Worm (Caenorhabditis elegans) whole organism, L1 larva: ENCODE data around the gene Y60C6A.3.

Source experiments
- C34B4.2 ChIP-seq: sonication (generic microtip); optimal IDR thresholded peaks from 2 replicates; lab custom pipeline; 2017; ENCODE audit warnings: mild to moderate bottlenecking, missing genetic modification characterization, missing compliant biosample characterization
- F16B12.6 ChIP-seq: fragments of 150-350 bp; optimal IDR thresholded peaks from 2 replicates; lab custom pipeline; 2014; ENCODE audit warnings: missing biosample characterization, missing genetic modification characterization
- aha-1 ChIP-seq: fragments of 150-350 bp; optimal IDR thresholded peaks from 2 replicates; lab custom pipeline; 2014; ENCODE audit warnings: missing biosample characterization, missing genetic modification characterization
- blmp-1 ChIP-seq: fragments of 150-350 bp; optimal IDR thresholded peaks from 2 replicates; lab custom pipeline; 2014; ENCODE audit warnings: missing biosample characterization, missing genetic modification characterization
- ceh-88 ChIP-seq: fragments of 200-800 bp; sonication (Bioruptor generic); IDR thresholded peaks from 2 replicates; pipeline ENCODE4 v1.3.6; 2022; ENCODE audit warnings: missing genetic modification characterization, missing compliant biosample characterization
- ces-1 ChIP-seq: fragments of 150-350 bp; optimal IDR thresholded peaks from 2 replicates; lab custom pipeline; 2014; ENCODE audit warnings: missing biosample characterization, missing genetic modification reagents, missing genetic modification characterization
- dpl-1 ChIP-seq, 3 experiments: fragments of 150-350 bp in 2 of 3; sonication (generic microtip) in 1 of 3; optimal IDR thresholded peaks; 2 replicates each; lab custom pipeline; 2014 to 2017; ENCODE audit warnings: missing biosample characterization in 3 of 3, missing genetic modification characterization in 3 of 3, missing genetic modification reagents in 3 of 3
- dsc-1 ChIP-seq: sonication (generic microtip); optimal IDR thresholded peaks from 2 replicates; lab custom pipeline; 2016; ENCODE audit warnings: mild to moderate bottlenecking, missing genetic modification characterization, missing compliant biosample characterization
- efl-1 ChIP-seq, 4 experiments: fragments of 150-350 bp; optimal IDR thresholded peaks in 3 of 4; peaks in 1 of 4; 1 replicate in 1 of 4; 2 replicates in 3 of 4; lab custom pipeline; 2014; ENCODE audit warnings: missing biosample characterization in 2 of 4, missing genetic modification characterization in 2 of 4, missing genetic modification reagents in 2 of 4
- fkh-10 ChIP-seq: sonication (generic microtip); optimal IDR thresholded peaks from 2 replicates; lab custom pipeline; 2017; ENCODE audit warnings: missing biosample characterization, missing genetic modification reagents, missing genetic modification characterization
- fkh-4 ChIP-seq: sonication (generic microtip); optimal IDR thresholded peaks from 2 replicates; lab custom pipeline; 2016; ENCODE audit warnings: missing compliant biosample characterization, missing genetic modification characterization, borderline replicate concordance
- hlh-17 ChIP-seq: fragments of 200-800 bp; sonication (Bioruptor generic); optimal IDR thresholded peaks from 2 replicates; lab custom pipeline; 2018; ENCODE audit warnings: missing genetic modification characterization, mild to moderate bottlenecking, missing compliant biosample characterization, moderate library complexity, borderline replicate concordance
- irx-1 ChIP-seq: sonication (generic microtip); optimal IDR thresholded peaks from 2 replicates; lab custom pipeline; 2016; ENCODE audit warnings: missing genetic modification characterization, missing compliant biosample characterization
- lin-13 ChIP-seq: fragments of 150-350 bp; optimal IDR thresholded peaks from 2 replicates; lab custom pipeline; 2014; ENCODE audit warnings: missing biosample characterization, missing genetic modification reagents, missing genetic modification characterization
- lin-39 ChIP-seq: fragments of 150-350 bp; optimal IDR thresholded peaks from 2 replicates; lab custom pipeline; 2014; ENCODE audit warnings: missing biosample characterization, missing genetic modification reagents, missing genetic modification characterization
- lir-3 ChIP-seq: sonication (generic microtip); optimal IDR thresholded peaks from 2 replicates; lab custom pipeline; 2016; ENCODE audit warnings: mild to moderate bottlenecking, missing genetic modification characterization, moderate library complexity, missing compliant biosample characterization; ENCODE audit not compliant: poor library complexity
- mab-9 ChIP-seq: fragments of 200-800 bp; sonication (Bioruptor generic); IDR thresholded peaks from 2 replicates; pipeline ENCODE4 v1.3.6; 2022; ENCODE audit warnings: missing genetic modification reagents, missing genetic modification characterization, missing compliant biosample characterization
- nhr-11 ChIP-seq: fragments of 150-350 bp; optimal IDR thresholded peaks from 2 replicates; lab custom pipeline; 2014; ENCODE audit warnings: missing biosample characterization, missing genetic modification characterization
- nhr-71 ChIP-seq: sonication (generic microtip); optimal IDR thresholded peaks from 2 replicates; lab custom pipeline; 2016; ENCODE audit warnings: mild to moderate bottlenecking, missing genetic modification characterization, moderate library complexity, missing compliant biosample characterization
- pag-3 ChIP-seq: sonication (generic microtip); optimal IDR thresholded peaks from 2 replicates; lab custom pipeline; 2017; ENCODE audit warnings: missing genetic modification characterization, mild to moderate bottlenecking, missing compliant biosample characterization, antibody characterized with exemption, borderline replicate concordance; ENCODE audit not compliant: insufficient read depth
- skn-1 ChIP-seq: fragments of 150-350 bp; optimal IDR thresholded peaks from 2 replicates; lab custom pipeline; 2014; ENCODE audit warnings: missing biosample characterization, missing genetic modification characterization
- snpc-4 ChIP-seq: fragments of 150-350 bp; optimal IDR thresholded peaks from 2 replicates; lab custom pipeline; 2014; ENCODE audit warnings: missing biosample characterization, missing genetic modification characterization
- sox-4 ChIP-seq: sonication (generic microtip); optimal IDR thresholded peaks from 2 replicates; lab custom pipeline; 2016; ENCODE audit warnings: missing genetic modification characterization, missing compliant biosample characterization
- sptf-1 ChIP-seq: fragments of 150-350 bp; optimal IDR thresholded peaks from 2 replicates; lab custom pipeline; 2014; ENCODE audit warnings: missing biosample characterization, missing genetic modification characterization
- sup-37 ChIP-seq: fragments of 200-800 bp; sonication (Bioruptor generic); optimal IDR thresholded peaks from 2 replicates; lab custom pipeline; 2018; ENCODE audit warnings: mild to moderate bottlenecking, missing genetic modification characterization, missing compliant biosample characterization
- swsn-7 ChIP-seq: sonication (generic microtip); optimal IDR thresholded peaks from 2 replicates; lab custom pipeline; 2016; ENCODE audit warnings: missing genetic modification characterization, missing compliant biosample characterization
- unc-30 ChIP-seq: sonication (generic microtip); optimal IDR thresholded peaks from 2 replicates; lab custom pipeline; 2017; ENCODE audit warnings: missing biosample characterization, missing genetic modification characterization
- unc-62 ChIP-seq: fragments of 150-350 bp; optimal IDR thresholded peaks from 2 replicates; lab custom pipeline; 2014; ENCODE audit warnings: missing biosample characterization, missing genetic modification reagents, missing genetic modification characterization
- unc-86 ChIP-seq: sonication (generic microtip); optimal IDR thresholded peaks from 2 replicates; lab custom pipeline; 2016; ENCODE audit warnings: missing genetic modification characterization, missing compliant biosample characterization
- vab-15 ChIP-seq: sonication (generic microtip); optimal IDR thresholded peaks from 2 replicates; lab custom pipeline; 2017; ENCODE audit warnings: missing genotype, mild to moderate bottlenecking, missing genetic modification characterization, missing compliant biosample characterization
- xbp-1 ChIP-seq: sonication (generic microtip); optimal IDR thresholded peaks from 2 replicates; lab custom pipeline; 2016; ENCODE audit warnings: missing genetic modification characterization, missing compliant biosample characterization
- zip-4 ChIP-seq: fragments of 200-800 bp; sonication (Bioruptor generic); optimal IDR thresholded peaks from 2 replicates; lab custom pipeline; 2018; ENCODE audit warnings: mild to moderate bottlenecking, missing genetic modification characterization, moderate library complexity, missing compliant biosample characterization
- ztf-11 ChIP-seq, 2 experiments: sonication (generic microtip); optimal IDR thresholded peaks; 2 replicates each; lab custom pipeline; 2016 to 2017; ENCODE audit warnings: missing genetic modification characterization in 2 of 2, missing biosample characterization in 1 of 2, missing compliant biosample characterization in 1 of 2
- ztf-4 ChIP-seq: fragments of 150-350 bp; optimal IDR thresholded peaks from 2 replicates; lab custom pipeline; 2014; ENCODE audit warnings: missing biosample characterization, missing genetic modification characterization

The Y60C6A.3 gene

DNA sequence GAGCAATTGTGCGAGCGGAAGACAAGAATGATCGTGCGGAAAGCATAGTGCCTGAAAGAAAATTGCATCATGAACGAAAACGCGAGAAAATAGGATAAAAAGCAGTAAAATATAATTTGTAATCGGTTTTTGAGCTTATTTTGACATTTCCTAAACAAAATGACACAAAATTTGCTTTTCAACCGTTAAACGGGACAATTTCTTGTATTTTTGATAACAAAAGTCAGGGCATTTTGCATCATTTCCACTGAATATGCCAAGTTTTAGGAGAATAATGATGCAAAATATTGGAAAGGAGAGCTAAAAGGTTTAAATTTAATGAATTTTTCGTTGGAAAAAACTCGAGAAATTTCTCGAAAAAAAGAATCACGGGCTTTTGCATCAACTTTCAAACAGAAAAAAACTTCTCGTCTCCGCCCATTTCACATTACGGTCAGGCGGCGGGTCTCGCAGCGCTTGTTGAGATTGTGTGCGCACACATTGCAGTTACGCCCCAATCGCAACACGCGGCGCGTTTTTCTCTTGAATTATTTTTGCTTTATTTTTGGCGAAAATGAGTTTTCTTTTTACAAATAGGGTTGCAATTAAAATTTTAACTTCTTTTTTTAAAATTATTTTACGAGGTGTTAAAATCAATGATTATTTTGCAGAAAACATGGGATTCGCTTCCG, 41.2 kb downstream of the Y60C6A.3 start, which contains the start of the genes hsp-6 and C37H5.5 (continued):
- TF ChIP-seq fkh-4 (tag; lab: Kevin White, UChicago) (no peak), snpc-4 (peak; percentile 72), zip-4 (GFP tag; lab: Kevin White, UChicago) (peak; percentile 31), dsc-1 (tag; lab: Kevin White, UChicago) (peak; percentile 42), lir-3 (tag; lab: Kevin White, UChicago) (no peak), xbp-1 (tag; lab: Kevin White, UChicago) (peak; percentile 72), dpl-1 (GFP tag; optimal IDR thresholded peaks at IDR 0.05; lab: Kevin White, UChicago) (peak; percentile 59 to 77 (median 74)), nhr-11 (tag; lab: Kevin White, UChicago) (no peak), mab-9 (GFP tag; lab: Robert Waterston, UW) (peak; percentile 18; the same call in 1 of the 2 replicates), lin-39 (tag; lab: Kevin White, UChicago) (peak; percentile 20), unc-30 (no peak), irx-1 (peak; percentile 55), C34B4.2 (tag; lab: Kevin White, UChicago) (no peak), sox-4 (tag; lab: Kevin White, UChicago) (peak; percentile 40), nhr-71 (tag; lab: Kevin White, UChicago) (peak; percentile 91), ztf-11 (tag; optimal IDR thresholded peaks at IDR 0.05; lab: Kevin White, UChicago) (no peak), hlh-17 (no peak), aha-1 (no peak), ces-1 (GFP tag; lab: Kevin White, UChicago) (no peak), sptf-1 (tag; lab: Kevin White, UChicago) (no peak), unc-86 (peak; percentile 67), ztf-4 (tag; lab: Kevin White, UChicago) (peak; percentile 56), ceh-88 (GFP tag; lab: Robert Waterston, UW) (no peak), vab-15 (tag; lab: Kevin White, UChicago) (no peak), pag-3 (tag; lab: Kevin White, UChicago) (no peak), fkh-10 (GFP tag; lab: Kevin White, UChicago) (no peak), sup-37 (GFP tag; lab: Kevin White, UChicago) (no peak), swsn-7 (peak; percentile 79), F16B12.6 (tag; lab: Kevin White, UChicago) (peak; percentile 21), skn-1 (peak; percentile 92), efl-1 (optimal IDR thresholded peaks at IDR 0.05; lab: Kevin White, UChicago) (peak; percentile 78 to 83), efl-1 (GFP tag; optimal IDR thresholded peaks at IDR 0.05 in 1 of 2; lab: Kevin White, UChicago) (peak; percentile 67 to 97), blmp-1 (tag; lab: Kevin White, UChicago) (no peak)

- TF ChIP-seq unc-62 (GFP tag; lab: Kevin White, UChicago) (no peak), lin-13 (GFP tag; lab: Kevin White, UChicago) (no peak), efl-1 (optimal IDR thresholded peaks at IDR 0.05; lab: Kevin White, UChicago) (no peak), efl-1 (GFP tag; optimal IDR thresholded peaks at IDR 0.05 in 1 of 2; lab: Kevin White, UChicago) (peak in 1 of 2 experiments; percentile 47)
Observed at ce11 chrV:4834277-4834676, 48.7 kb downstream of the Y60C6A.3 start, which contains the start of gene C37H5.14. C37H5.14 (minus strand) TSS chrV:4834377.
